Worm (Caenorhabditis elegans): ENCODE data around the gene srh-15.

- TF ChIP-seq ref-1 (GFP tag; conservative IDR thresholded peaks at IDR 0.05) (no peak), flt-1 (GFP tag; IDR thresholded peaks at IDR 0.05) (no peak), med-1 (GFP tag; optimal IDR thresholded peaks at IDR 0.05; ENCODE audit: insufficient read depth) (no peak), klf-2 (GFP tag; conservative IDR thresholded peaks at IDR 0.05) (no peak), ztf-23 (GFP tag; IDR thresholded peaks at IDR 0.05) (no peak), T22C8.4 (GFP tag; IDR thresholded peaks at IDR 0.05) (no peak)
These were observed at the start of gene srh-15 for ce11 chrV:13320676-13321075.
